Fruit fly (Drosophila melanogaster): ENCODE measurements around the gene PNUTS.

Gene PNUTS

DNA sequence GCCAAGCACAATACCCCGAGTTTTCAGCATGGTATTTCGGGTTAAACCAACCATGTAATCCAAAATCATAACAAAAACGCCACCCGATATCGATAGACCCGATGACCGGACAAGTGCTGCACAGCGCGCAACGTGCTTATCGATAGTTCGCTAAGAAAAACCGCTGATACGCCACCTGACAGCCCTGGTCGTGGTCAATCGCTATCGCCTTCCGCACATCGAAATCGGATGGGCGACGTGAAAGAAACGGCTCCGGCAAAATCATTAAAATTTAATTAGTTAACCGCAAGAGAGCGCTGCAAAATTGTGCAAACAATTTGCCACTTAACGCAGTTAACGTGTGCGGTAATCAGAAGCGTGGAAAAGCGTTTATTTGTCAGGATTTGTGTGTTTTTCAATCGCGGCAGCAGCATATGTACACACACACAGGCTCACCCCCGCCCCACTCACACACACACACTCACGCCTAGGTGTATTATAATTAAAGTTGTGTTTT, 44.4 kb upstream of the PNUTS start, which contains the start of the genes CG3862 and dock (continued):
- TF ChIP-seq cad (GFP tag; optimal IDR thresholded peaks at IDR 0.05) (no peak), NK7.1 (GFP tag; optimal IDR thresholded peaks at IDR 0.05) (peak; percentile 58), bbx (GFP tag; IDR thresholded peaks at IDR 0.05; ENCODE audit: partially characterized antibody) (peak; percentile 99), Ssrp (tag; optimal IDR thresholded peaks at IDR 0.05) (no peak), CG30431 (GFP tag; optimal IDR thresholded peaks at IDR 0.05) (no peak), ci (GFP tag; IDR thresholded peaks at IDR 0.05) (peak; percentile 77; the same call in 2 of the 3 replicates), cas (GFP tag; IDR thresholded peaks at IDR 0.05) (peak; percentile 62; the same call in 1 of the 2 replicates), knrl (GFP tag; IDR thresholded peaks at IDR 0.05; ENCODE audit: partially characterized antibody) (peak; percentile 91), CG4820 (GFP tag; optimal IDR thresholded peaks at IDR 0.05) (peak; percentile 18), gsb (GFP tag; IDR thresholded peaks at IDR 0.05) (no peak), Oli (tag; optimal IDR thresholded peaks at IDR 0.05) (no peak), Mes4 (GFP tag; optimal IDR thresholded peaks at IDR 0.05) (peak; percentile 8), az2 (GFP tag; optimal IDR thresholded peaks at IDR 0.05) (no peak), ase (GFP tag; IDR thresholded peaks at IDR 0.05) (no peak), Sin3A (optimal IDR thresholded peaks at IDR 0.05) (peak; percentile 77), CG11456 (GFP tag; IDR thresholded peaks at IDR 0.05) (peak; percentile 77), CG16779 (GFP tag; IDR thresholded peaks at IDR 0.05) (no peak), CG18262 (tag; optimal IDR thresholded peaks at IDR 0.05) (peak; percentile 12), ken (GFP tag; IDR thresholded peaks at IDR 0.05) (0 out of 3 replicates have a peak, but pooled peaks have one; percentile 20), Lpt (GFP tag; optimal IDR thresholded peaks at IDR 0.05) (no peak), CG17912 (GFP tag; optimal IDR thresholded peaks at IDR 0.05) (peak; percentile 70), run (tag; optimal IDR thresholded peaks at IDR 0.05) (peak; percentile 68), org-1 (GFP tag; optimal IDR thresholded peaks at IDR 0.05) (peak; percentile 0), CG16813 (GFP tag; IDR thresholded peaks at IDR 0.05; ENCODE audit: partially characterized antibody) (peak; percentile 94), CG4730 (GFP tag; IDR thresholded peaks at IDR 0.05) (no peak), CG13287 (GFP tag; IDR thresholded peaks at IDR 0.05; ENCODE audit: partially characterized antibody) (peak; percentile 96), CG7963 (GFP tag; IDR thresholded peaks at IDR 0.05; ENCODE audit: partially characterized antibody) (peak; percentile 97), Dek (tag; optimal IDR thresholded peaks at IDR 0.05) (peak; percentile 36), lmd (GFP tag; IDR thresholded peaks at IDR 0.05) (peak; percentile 28; the same call in 1 of the 2 replicates), al (GFP tag; IDR thresholded peaks at IDR 0.05) (0 out of 2 replicates have a peak, but pooled peaks have one; percentile 33), Dip3 (GFP tag; optimal IDR thresholded peaks at IDR 0.05) (no peak), CG10321 (GFP tag; IDR thresholded peaks at IDR 0.05) (0 out of 2 replicates have a peak, but pooled peaks have one; percentile 26), slp2 (GFP tag; optimal IDR thresholded peaks at IDR 0.05) (no peak), sob (GFP tag; IDR thresholded peaks at IDR 0.05) (peak; percentile 75), Deaf1 (tag; optimal IDR thresholded peaks at IDR 0.05) (peak; percentile 13), Fer2 (tag; optimal IDR thresholded peaks at IDR 0.05) (no peak), CG11247 (GFP tag; IDR thresholded peaks at IDR 0.05) (peak; percentile 56; the same call in 1 of the 2 replicates), CG9727 (GFP tag; optimal IDR thresholded peaks at IDR 0.05) (peak; percentile 51), Xrp1 (GFP tag; IDR thresholded peaks at IDR 0.05) (peak; percentile 45; the same call in 1 of the 2 replicates), Drgx (GFP tag; IDR thresholded peaks at IDR 0.05) (no peak), prd (optimal IDR thresholded peaks at IDR 0.05) (no peak), prd (GFP tag; IDR thresholded peaks at IDR 0.05) (peak; percentile 54), Tbp (GFP tag; optimal IDR thresholded peaks at IDR 0.05) (peak; percentile 7), CG12071 (GFP tag; optimal IDR thresholded peaks at IDR 0.05) (peak; percentile 26), CG15696 (tag; optimal IDR thresholded peaks at IDR 0.05) (no peak), CG9876 (GFP tag; optimal IDR thresholded peaks at IDR 0.05) (peak; percentile 57), CG9609 (GFP tag; optimal IDR thresholded peaks at IDR 0.05) (peak; percentile 4), Sry-β (GFP tag; optimal IDR thresholded peaks at IDR 0.05) (peak; percentile 85), stc (GFP tag; IDR thresholded peaks at IDR 0.05) (no peak), CG6254 (GFP tag; optimal IDR thresholded peaks at IDR 0.05) (no peak), mld (GFP tag; IDR thresholded peaks at IDR 0.05; ENCODE audit: partially characterized antibody) (peak; percentile 98), CG2202 (tag; optimal IDR thresholded peaks at IDR 0.05) (peak; percentile 38)

Measured in whole organism, embryonic.